ENCODE assay signal across 6 fruit fly cellular contexts in genomic region chr2L:12002922-12003791, dm6.
TF ChIP-seq lines count a peak whose summit lies in the region.

No protein-coding gene starts in this region.

- TF ChIP-seq CTCF in whole organism, embryonic (GFP tag; optimal IDR thresholded peaks at IDR 0.05; lab: Kevin White, UChicago): no peak

TF ChIP-seq in whole organism, 6 proteins besides CTCF, POLR2A, EP300 and RAD21:
- peak; percentile 50 for TF ChIP-seq Dll (optimal IDR thresholded peaks at IDR 0.05; lab: Kevin White, UChicago)
- no peak for TF ChIP-seq EcR (GFP tag; optimal IDR thresholded peaks at IDR 0.05; lab: Kevin White, UChicago)

TF ChIP-seq in whole organism, adult, 20 proteins besides CTCF, POLR2A, EP300 and RAD21 (continues in another document):
- TF ChIP-seq CG12768 (GFP tag; optimal IDR thresholded peaks at IDR 0.05; lab: Kevin White, UChicago): peak; percentile 96
- TF ChIP-seq CG5204 (GFP tag; optimal IDR thresholded peaks at IDR 0.05; lab: Kevin White, UChicago): peak; percentile 22
- peak; percentile 48 for TF ChIP-seq bab1 (GFP tag; optimal IDR thresholded peaks at IDR 0.05; lab: Kevin White, UChicago)
- peak; percentile 47 for TF ChIP-seq CG11617 (GFP tag; optimal IDR thresholded peaks at IDR 0.05; lab: Kevin White, UChicago)
- no peak for TF ChIP-seq CG14711 (tag; optimal IDR thresholded peaks at IDR 0.05; lab: Kevin White, UChicago)
- TF ChIP-seq tj (GFP tag; optimal IDR thresholded peaks at IDR 0.05; lab: Kevin White, UChicago): peak; percentile 76
- peak; percentile 29 for TF ChIP-seq CG33017 (tag; optimal IDR thresholded peaks at IDR 0.05; lab: Kevin White, UChicago)
- TF ChIP-seq CG1620 (GFP tag; optimal IDR thresholded peaks at IDR 0.05; lab: Kevin White, UChicago): no peak
- TF ChIP-seq kay (GFP tag; lab: Kevin White, UChicago; ENCODE audit: borderline replicate concordance): no peak
- TF ChIP-seq Clk (GFP tag; optimal IDR thresholded peaks at IDR 0.05; lab: Kevin White, UChicago): peak; percentile 18
- peak; percentile 17 for TF ChIP-seq toe (GFP tag; optimal IDR thresholded peaks at IDR 0.05; lab: Kevin White, UChicago)
- peak; percentile 72 for TF ChIP-seq Mnt (GFP tag; optimal IDR thresholded peaks at IDR 0.05; lab: Kevin White, UChicago)
- TF ChIP-seq pad (GFP tag; optimal IDR thresholded peaks at IDR 0.05; lab: Kevin White, UChicago): no peak
- no peak for TF ChIP-seq cnc (optimal IDR thresholded peaks at IDR 0.05; lab: Kevin White, UChicago)
- peak; percentile 97 for TF ChIP-seq cic (GFP tag; optimal IDR thresholded peaks at IDR 0.05; lab: Kevin White, UChicago)
- TF ChIP-seq Hr96 (GFP tag; optimal IDR thresholded peaks at IDR 0.05; lab: Kevin White, UChicago): peak; percentile 55
- peak; percentile 16 for TF ChIP-seq CG7101 (tag; optimal IDR thresholded peaks at IDR 0.05; lab: Kevin White, UChicago)
- TF ChIP-seq ovo (GFP tag; optimal IDR thresholded peaks at IDR 0.05; lab: Kevin White, UChicago): peak; percentile 62

TF ChIP-seq in whole organism, embryonic, 481 proteins besides CTCF, POLR2A, EP300 and RAD21 (continues in another document):
- no peak for TF ChIP-seq CG8765 (GFP tag; IDR thresholded peaks at IDR 0.05; lab: Robert Waterston, UW)
- no peak for TF ChIP-seq wor (GFP tag; IDR thresholded peaks at IDR 0.05; lab: Robert Waterston, UW)
- TF ChIP-seq CG13894 (tag; optimal IDR thresholded peaks at IDR 0.05; lab: Kevin White, UChicago): peak; percentile 60
- no peak for TF ChIP-seq zfh1 (GFP tag; IDR thresholded peaks at IDR 0.05; lab: Robert Waterston, UW)
- no peak for TF ChIP-seq CG7372 (GFP tag; IDR thresholded peaks at IDR 0.05; lab: Robert Waterston, UW)
- peak; percentile 28 for TF ChIP-seq run (tag; optimal IDR thresholded peaks at IDR 0.05; lab: Kevin White, UChicago)
- TF ChIP-seq Stat92E (GFP tag; optimal IDR thresholded peaks at IDR 0.05; lab: Kevin White, UChicago): no peak
- peak; percentile 33 for TF ChIP-seq CG11504 (tag; optimal IDR thresholded peaks at IDR 0.05; lab: Kevin White, UChicago)
- TF ChIP-seq CG1647 (GFP tag; optimal IDR thresholded peaks at IDR 0.05; lab: Kevin White, UChicago): peak; percentile 21
- TF ChIP-seq CG2712 (tag; optimal IDR thresholded peaks at IDR 0.05; lab: Kevin White, UChicago): peak; percentile 63
- TF ChIP-seq gem (tag; optimal IDR thresholded peaks at IDR 0.05; lab: Kevin White, UChicago): peak; percentile 65
- TF ChIP-seq sens (GFP tag; lab: Kevin White, UChicago): peak; percentile 45
- no peak for TF ChIP-seq Dfd (GFP tag; optimal IDR thresholded peaks at IDR 0.05; lab: Kevin White, UChicago)
- TF ChIP-seq Aef1 (GFP tag; IDR thresholded peaks at IDR 0.05; lab: Robert Waterston, UW): no peak
- no peak for TF ChIP-seq bigmax (GFP tag; optimal IDR thresholded peaks at IDR 0.05; lab: Kevin White, UChicago)
- TF ChIP-seq CG4707 (GFP tag; optimal IDR thresholded peaks at IDR 0.05; lab: Kevin White, UChicago): peak; percentile 100
- peak; percentile 72 for TF ChIP-seq gro (GFP tag; optimal IDR thresholded peaks at IDR 0.05; lab: Kevin White, UChicago)
- TF ChIP-seq CG31224 (GFP tag; IDR thresholded peaks at IDR 0.05; lab: Robert Waterston, UW): no peak
- peak; percentile 27 for TF ChIP-seq CG12299 (tag; optimal IDR thresholded peaks at IDR 0.05; lab: Kevin White, UChicago)

TF ChIP-seq in whole organism, prepupa, 60 proteins besides CTCF, POLR2A, EP300 and RAD21 (continues in another document):
- TF ChIP-seq CG11294 (GFP tag; IDR thresholded peaks at IDR 0.05; lab: Robert Waterston, UW): no peak
- peak; percentile 14 for TF ChIP-seq CG4318 (GFP tag; optimal IDR thresholded peaks at IDR 0.05; lab: Kevin White, UChicago)
- TF ChIP-seq CG16779 (tag; optimal IDR thresholded peaks at IDR 0.05; lab: Kevin White, UChicago): peak; percentile 32
- peak; percentile 35 for TF ChIP-seq Blimp-1 (GFP tag; optimal IDR thresholded peaks at IDR 0.05; lab: Kevin White, UChicago)
- TF ChIP-seq CG8632 (GFP tag; optimal IDR thresholded peaks at IDR 0.05; lab: Kevin White, UChicago): peak; percentile 28
- TF ChIP-seq CG34406 (GFP tag; optimal IDR thresholded peaks at IDR 0.05; lab: Kevin White, UChicago): peak; percentile 13
- peak; percentile 43 for TF ChIP-seq dsx (GFP tag; optimal IDR thresholded peaks at IDR 0.05; lab: Kevin White, UChicago; ENCODE audit: poor library complexity, severe bottlenecking)
- TF ChIP-seq Eip75B (GFP tag; optimal IDR thresholded peaks at IDR 0.05; lab: Kevin White, UChicago): no peak
- no peak for TF ChIP-seq cyc (GFP tag; optimal IDR thresholded peaks at IDR 0.05; lab: Kevin White, UChicago)
- peak; percentile 61 for TF ChIP-seq CG32006 (GFP tag; optimal IDR thresholded peaks at IDR 0.05; lab: Kevin White, UChicago)
- TF ChIP-seq spab (GFP tag; optimal IDR thresholded peaks at IDR 0.05; lab: Kevin White, UChicago): no peak
- peak; percentile 12 for TF ChIP-seq Smox (GFP tag; optimal IDR thresholded peaks at IDR 0.05; lab: Kevin White, UChicago)
- peak; percentile 47 for TF ChIP-seq pdm3 (GFP tag; optimal IDR thresholded peaks at IDR 0.05; lab: Kevin White, UChicago)
- TF ChIP-seq Ets96B (tag; optimal IDR thresholded peaks at IDR 0.05; lab: Kevin White, UChicago): no peak
- TF ChIP-seq CG11902 (GFP tag; optimal IDR thresholded peaks at IDR 0.05; lab: Kevin White, UChicago): no peak
- TF ChIP-seq CG11762 (GFP tag; optimal IDR thresholded peaks at IDR 0.05; lab: Kevin White, UChicago; ENCODE audit: insufficient read depth): peak; percentile 16
- peak; percentile 42 for TF ChIP-seq OdsH (GFP tag; optimal IDR thresholded peaks at IDR 0.05; lab: Kevin White, UChicago)
- no peak for TF ChIP-seq Ets21C (GFP tag; optimal IDR thresholded peaks at IDR 0.05; lab: Kevin White, UChicago)
- no peak for TF ChIP-seq CG8119 (GFP tag; IDR thresholded peaks at IDR 0.05; lab: Robert Waterston, UW)

TF ChIP-seq in whole organism, pupa, 21 proteins besides CTCF, POLR2A, EP300 and RAD21:
- TF ChIP-seq Pif1A (GFP tag; optimal IDR thresholded peaks at IDR 0.05; lab: Kevin White, UChicago) (peak; percentile 34), fd96Ca (GFP tag; IDR thresholded peaks at IDR 0.05; lab: Robert Waterston, UW) (no peak), CG17806 (tag; optimal IDR thresholded peaks at IDR 0.05; lab: Kevin White, UChicago) (peak; percentile 27), CG4496 (GFP tag; IDR thresholded peaks at IDR 0.05; lab: Robert Waterston, UW) (no peak), CG10348 (GFP tag; IDR thresholded peaks at IDR 0.05; lab: Robert Waterston, UW) (no peak), CG9948 (tag; optimal IDR thresholded peaks at IDR 0.05; lab: Kevin White, UChicago) (no peak), CG15710 (tag; optimal IDR thresholded peaks at IDR 0.05; lab: Kevin White, UChicago) (peak; percentile 32), CG34367 (tag; optimal IDR thresholded peaks at IDR 0.05; lab: Kevin White, UChicago) (no peak), CG8159 (tag; optimal IDR thresholded peaks at IDR 0.05; lab: Kevin White, UChicago) (peak; percentile 38), CG12605 (GFP tag; IDR thresholded peaks at IDR 0.05; lab: Robert Waterston, UW) (no peak), Ets98B (GFP tag; IDR thresholded peaks at IDR 0.05; lab: Robert Waterston, UW) (no peak), CG32121 (GFP tag; IDR thresholded peaks at IDR 0.05; lab: Robert Waterston, UW) (no peak), Snoo (tag; optimal IDR thresholded peaks at IDR 0.05; lab: Kevin White, UChicago) (peak; percentile 32), Pif1B (GFP tag; optimal IDR thresholded peaks at IDR 0.05; lab: Kevin White, UChicago) (no peak), CG14655 (GFP tag; optimal IDR thresholded peaks at IDR 0.05; lab: Kevin White, UChicago) (peak; percentile 56), EcR (GFP tag; optimal IDR thresholded peaks at IDR 0.05; lab: Kevin White, UChicago) (peak; percentile 77), gl (tag; optimal IDR thresholded peaks at IDR 0.05; lab: Kevin White, UChicago) (peak; percentile 30), D1 (tag; optimal IDR thresholded peaks at IDR 0.05; lab: Kevin White, UChicago) (no peak), CG8301 (tag; optimal IDR thresholded peaks at IDR 0.05; lab: Kevin White, UChicago) (no peak), rn (GFP tag; IDR thresholded peaks at IDR 0.05; lab: Robert Waterston, UW) (no peak), CG13204 (GFP tag; optimal IDR thresholded peaks at IDR 0.05; lab: Kevin White, UChicago) (peak; percentile 99)
TF ChIP-seq in whole organism, pupa: peak in this region for 9.

TF ChIP-seq in whole organism, wandering third instar larva, 38 proteins besides CTCF, POLR2A, EP300 and RAD21 (continues in another document):
- TF ChIP-seq Rel (GFP tag; optimal IDR thresholded peaks at IDR 0.05; lab: Kevin White, UChicago): no peak
- TF ChIP-seq Rel (tag; optimal IDR thresholded peaks at IDR 0.05; lab: Kevin White, UChicago): peak; percentile 99
- TF ChIP-seq foxo (GFP tag; optimal IDR thresholded peaks at IDR 0.05; lab: Kevin White, UChicago): peak in 1 of 2 experiments; percentile 46
- TF ChIP-seq br (GFP tag; optimal IDR thresholded peaks at IDR 0.05; lab: Kevin White, UChicago): peak; percentile 63
- peak; percentile 2 for TF ChIP-seq rgr (GFP tag; optimal IDR thresholded peaks at IDR 0.05; lab: Kevin White, UChicago)
- TF ChIP-seq OdsH (GFP tag; optimal IDR thresholded peaks at IDR 0.05; lab: Kevin White, UChicago): peak; percentile 1
- peak; percentile 84 for TF ChIP-seq woc (GFP tag; optimal IDR thresholded peaks at IDR 0.05; lab: Kevin White, UChicago)
- TF ChIP-seq GATAd (GFP tag; optimal IDR thresholded peaks at IDR 0.05; lab: Kevin White, UChicago): no peak
- TF ChIP-seq dl (GFP tag; optimal IDR thresholded peaks at IDR 0.05; lab: Kevin White, UChicago; ENCODE audit: insufficient read depth in 1 of 2, partially characterized antibody in 2 of 2): peak; percentile 64 to 90
- TF ChIP-seq Hr78 (GFP tag; optimal IDR thresholded peaks at IDR 0.05; lab: Kevin White, UChicago): no peak
- TF ChIP-seq Dfd (GFP tag; optimal IDR thresholded peaks at IDR 0.05; lab: Kevin White, UChicago): peak; percentile 8
- no peak for TF ChIP-seq brk (GFP tag; optimal IDR thresholded peaks at IDR 0.05; lab: Kevin White, UChicago)
- peak; percentile 5 for TF ChIP-seq fru (GFP tag; optimal IDR thresholded peaks at IDR 0.05; lab: Kevin White, UChicago)
- no peak for TF ChIP-seq jim (GFP tag; optimal IDR thresholded peaks at IDR 0.05; lab: Kevin White, UChicago)
- TF ChIP-seq HLH106 (tag; optimal IDR thresholded peaks at IDR 0.05; lab: Kevin White, UChicago): peak; percentile 49
- TF ChIP-seq tai (GFP tag; optimal IDR thresholded peaks at IDR 0.05; lab: Kevin White, UChicago): no peak
- TF ChIP-seq Vsx2 (GFP tag; optimal IDR thresholded peaks at IDR 0.05; lab: Kevin White, UChicago; ENCODE audit: partially characterized antibody): no peak
- no peak for TF ChIP-seq N (GFP tag; optimal IDR thresholded peaks at IDR 0.05; lab: Kevin White, UChicago)
- TF ChIP-seq Hnf4 (GFP tag; optimal IDR thresholded peaks at IDR 0.05; lab: Kevin White, UChicago): peak; percentile 8
- TF ChIP-seq Sp1 (GFP tag; optimal IDR thresholded peaks at IDR 0.05; lab: Kevin White, UChicago): peak; percentile 20
- TF ChIP-seq h (GFP tag; optimal IDR thresholded peaks at IDR 0.05; lab: Kevin White, UChicago): peak; percentile 88
- no peak for TF ChIP-seq lola (GFP tag; optimal IDR thresholded peaks at IDR 0.05; lab: Kevin White, UChicago)
- peak; percentile 40 for TF ChIP-seq Jra (GFP tag; optimal IDR thresholded peaks at IDR 0.05; lab: Kevin White, UChicago)
